Fruit fly (Drosophila melanogaster): ENCODE data around the gene CG32755.

CG32755 gene

dm6 chrX:5955207-5955679 lies 5.2 kb downstream of the CG32755 start, which contains the start of gene CG6067:
Gene CG6067, plus strand, starts transcription at chrX:5955629.
- TF ChIP-seq chinmo (GFP tag; IDR thresholded peaks at IDR 0.05; ENCODE audit: partially characterized antibody) (0 out of 4 replicates have a peak, but pooled peaks have one; percentile 60), Pdp1 (GFP tag; optimal IDR thresholded peaks at IDR 0.05) (peak in 1 of 2 experiments; percentile 15), cwo (GFP tag; optimal IDR thresholded peaks at IDR 0.05) (no peak), yki (optimal IDR thresholded peaks at IDR 0.05) (no peak), nerfin-1 (tag; optimal IDR thresholded peaks at IDR 0.05) (no peak), exex (tag; optimal IDR thresholded peaks at IDR 0.05) (peak; percentile 85), CG1832 (GFP tag; optimal IDR thresholded peaks at IDR 0.05) (no peak), CG34376 (GFP tag; optimal IDR thresholded peaks at IDR 0.05) (peak; percentile 34), grn (GFP tag; optimal IDR thresholded peaks at IDR 0.05) (peak; percentile 14), Deaf1 (tag; optimal IDR thresholded peaks at IDR 0.05) (peak; percentile 67), sug (tag; optimal IDR thresholded peaks at IDR 0.05) (peak; percentile 1)

DNA sequence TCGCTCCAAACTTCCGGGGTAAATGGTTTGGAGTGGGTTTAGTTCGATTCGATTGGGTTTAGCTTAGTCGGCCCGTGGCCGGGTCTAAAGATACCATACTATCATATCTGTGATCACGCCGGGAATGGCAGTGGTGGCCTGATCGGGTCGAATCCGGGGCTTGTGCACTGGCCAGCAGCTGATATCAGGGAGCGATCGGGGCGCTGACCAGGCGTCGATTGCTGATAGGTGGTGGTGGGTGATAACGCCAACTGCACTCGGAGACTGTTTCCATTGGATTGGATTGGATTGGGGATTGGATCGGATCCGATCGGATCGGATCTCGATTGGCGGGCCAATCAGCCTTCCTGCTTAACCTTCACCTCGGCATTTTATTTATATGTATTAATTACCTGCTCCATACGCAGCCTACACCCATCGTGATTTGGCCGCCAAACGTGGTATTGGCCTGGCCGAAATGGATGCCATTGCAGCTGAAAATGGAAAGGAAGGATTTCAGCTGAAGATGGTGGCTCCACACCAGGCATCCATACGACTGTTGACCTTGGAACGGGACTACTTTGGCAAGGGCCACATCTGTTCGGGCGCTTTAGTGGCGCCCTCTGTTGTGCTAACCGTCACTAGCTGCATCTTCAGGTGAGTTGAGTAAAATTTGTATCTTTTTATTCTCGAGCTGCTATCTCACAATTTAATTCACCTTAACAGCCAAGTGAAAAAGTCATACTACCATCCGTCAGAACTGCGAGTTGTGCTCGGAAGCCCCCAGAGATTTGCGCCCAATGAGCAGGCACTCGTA lies 6.8 kb downstream of the CG32755 start:
- TF ChIP-seq exex (tag; optimal IDR thresholded peaks at IDR 0.05) (peak; percentile 41), grn (GFP tag; optimal IDR thresholded peaks at IDR 0.05) (peak; percentile 83), Hr78 (GFP tag; optimal IDR thresholded peaks at IDR 0.05) (peak in 1 of 2 experiments; percentile 30), CG32767 (GFP tag; IDR thresholded peaks at IDR 0.05) (no peak), CTCF (GFP tag; optimal IDR thresholded peaks at IDR 0.05) (peak; percentile 78), lola (GFP tag; optimal IDR thresholded peaks at IDR 0.05) (no peak)

dm6 chrX:5964169-5964686 lies 14.2 kb downstream of the CG32755 start:
- TF ChIP-seq pan (optimal IDR thresholded peaks at IDR 0.05) (no peak), pan (GFP tag; optimal IDR thresholded peaks at IDR 0.05 in 1 of 2, IDR thresholded peaks at IDR 0.05 in 1 of 2) (no peak), CG42726 (GFP tag; IDR thresholded peaks at IDR 0.05; ENCODE audit: partially characterized antibody) (no peak), CG7745 (tag; optimal IDR thresholded peaks at IDR 0.05) (no peak), ERR (GFP tag; optimal IDR thresholded peaks at IDR 0.05) (no peak), sens (GFP tag) (peak; percentile 36), CG12769 (tag; optimal IDR thresholded peaks at IDR 0.05) (peak; percentile 50), Lhr (GFP tag; optimal IDR thresholded peaks at IDR 0.05) (no peak), Med (GFP tag) (peak; percentile 5), twi (tag; optimal IDR thresholded peaks at IDR 0.05) (peak; percentile 7), Xbp1 (GFP tag; optimal IDR thresholded peaks at IDR 0.05) (no peak), CG17912 (GFP tag; optimal IDR thresholded peaks at IDR 0.05) (no peak), CG8388 (GFP tag; optimal IDR thresholded peaks at IDR 0.05) (peak; percentile 80), stwl (tag; optimal IDR thresholded peaks at IDR 0.05) (peak; percentile 9), CTCF (GFP tag; optimal IDR thresholded peaks at IDR 0.05) (peak; percentile 75), Doc3 (GFP tag; IDR thresholded peaks at IDR 0.05; ENCODE audit: partially characterized antibody) (no peak)

DNA sequence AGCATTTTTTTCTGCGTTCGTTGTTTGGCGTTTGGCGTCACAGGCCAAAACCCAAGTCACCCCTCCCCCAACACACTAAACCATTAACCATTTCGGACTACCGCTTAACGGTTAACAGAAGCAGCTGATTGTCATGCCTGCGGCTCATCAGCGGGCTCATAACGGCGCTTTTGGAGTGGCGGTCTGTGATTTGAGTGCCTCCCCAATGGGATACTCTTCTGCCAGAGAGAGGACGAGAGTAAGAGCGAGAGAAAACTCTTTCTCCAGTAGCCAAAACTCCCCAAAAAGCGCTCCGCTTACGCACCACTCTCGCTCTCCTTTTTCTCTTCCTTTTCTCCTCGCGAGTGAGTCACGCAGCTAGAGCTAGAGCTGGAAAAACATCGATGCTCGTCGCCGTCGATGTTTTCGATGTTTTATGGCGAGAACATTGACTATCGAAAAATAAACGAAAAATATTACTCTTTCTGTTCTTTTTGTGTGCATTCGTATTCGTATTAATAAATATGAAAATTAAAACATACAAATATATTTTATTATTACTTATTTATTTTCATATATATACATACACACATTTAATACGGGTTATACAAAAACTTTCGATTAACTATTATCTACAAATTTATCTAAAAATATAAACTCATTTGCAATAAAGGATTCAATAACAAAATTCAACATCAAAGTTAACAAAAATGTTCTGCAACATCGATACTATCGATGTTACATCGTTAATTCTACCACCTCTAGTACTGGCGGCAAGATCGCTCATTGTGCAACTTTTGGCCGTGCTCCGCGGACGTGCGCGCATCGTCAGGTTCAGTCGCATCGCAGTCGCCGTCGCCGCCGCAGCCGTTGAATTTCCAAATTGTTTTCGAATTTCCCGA lies 15.7 kb downstream of the CG32755 start, which contains the start of gene Grip:
Gene Grip, plus strand, starts transcription at position 763 of the 881 bp plus-strand sequence.
- TF ChIP-seq dm (GFP tag; optimal IDR thresholded peaks at IDR 0.05) (no peak), gce (GFP tag; IDR thresholded peaks at IDR 0.05) (no peak), lola (GFP tag; optimal IDR thresholded peaks at IDR 0.05) (peak in 1 of 3 experiments; percentile 72), br (optimal IDR thresholded peaks at IDR 0.05) (no peak), CG12659 (GFP tag; optimal IDR thresholded peaks at IDR 0.05) (peak; percentile 38), bcd (GFP tag; optimal IDR thresholded peaks at IDR 0.05) (no peak), nmo (GFP tag; optimal IDR thresholded peaks at IDR 0.05) (peak; percentile 67), croc (GFP tag; conservative IDR thresholded peaks at IDR 0.05) (no peak), bbx (GFP tag; IDR thresholded peaks at IDR 0.05; ENCODE audit: partially characterized antibody) (peak; percentile 59), GATAe (GFP tag; conservative IDR thresholded peaks at IDR 0.05) (no peak), CG12299 (tag; optimal IDR thresholded peaks at IDR 0.05) (peak; percentile 7), Antp (GFP tag; optimal IDR thresholded peaks at IDR 0.05) (no peak), HLH54F (GFP tag; optimal IDR thresholded peaks at IDR 0.05) (no peak)

All from whole organism, embryonic.